Worm (Caenorhabditis elegans) whole organism, L2 larva: ENCODE data around the gene snu-23.

Source experiments
- F13H6.1 ChIP-seq: sonication (generic microtip); optimal IDR thresholded peaks from 2 replicates; lab custom pipeline; 2016; ENCODE audit warnings: missing genetic modification characterization, missing compliant biosample characterization
- R02D3.7 ChIP-seq: fragments of 150-350 bp; optimal IDR thresholded peaks from 2 replicates; lab custom pipeline; 2014; ENCODE audit warnings: missing biosample characterization, missing genetic modification characterization
- Y55F3AM.14 ChIP-seq: fragments of 200-800 bp; sonication (Bioruptor generic); optimal IDR thresholded peaks from 2 replicates; lab custom pipeline; 2018; ENCODE audit warnings: mild to moderate bottlenecking, missing genetic modification characterization, missing compliant biosample characterization
- alr-1 ChIP-seq: fragments of 150-350 bp; optimal IDR thresholded peaks from 2 replicates; lab custom pipeline; 2014; ENCODE audit warnings: missing biosample characterization, missing genetic modification characterization
- aly-2 ChIP-seq: fragments of 150-350 bp; optimal IDR thresholded peaks from 2 replicates; lab custom pipeline; 2014; ENCODE audit warnings: missing biosample characterization, missing genetic modification characterization
- ama-1 ChIP-seq: fragments of 150-350 bp; optimal IDR thresholded peaks from 2 replicates; lab custom pipeline; 2018; ENCODE audit warnings: inconsistent platforms
- blmp-1 ChIP-seq: sonication (generic microtip); optimal IDR thresholded peaks from 2 replicates; lab custom pipeline; 2017; ENCODE audit warnings: missing genetic modification characterization, mild to moderate bottlenecking, missing compliant biosample characterization, antibody characterized with exemption, moderate library complexity; ENCODE audit not compliant: insufficient read depth
- ceh-16 ChIP-seq: fragments of 150-350 bp; optimal IDR thresholded peaks from 2 replicates; lab custom pipeline; 2014; ENCODE audit warnings: missing biosample characterization, missing genetic modification characterization
- ceh-82 ChIP-seq: fragments of 150-350 bp; optimal IDR thresholded peaks from 2 replicates; lab custom pipeline; 2014; ENCODE audit warnings: missing biosample characterization, missing genetic modification characterization
- crh-2 ChIP-seq: sonication (generic microtip); optimal IDR thresholded peaks from 2 replicates; lab custom pipeline; 2017; ENCODE audit warnings: missing biosample characterization, missing genetic modification characterization
- dmd-4 ChIP-seq: sonication (generic microtip); optimal IDR thresholded peaks from 2 replicates; lab custom pipeline; 2017; ENCODE audit warnings: missing biosample characterization, missing genetic modification characterization
- egl-27 ChIP-seq: sonication (generic microtip); optimal IDR thresholded peaks from 3 replicates; lab custom pipeline; 2017; ENCODE audit warnings: missing biosample characterization, missing genetic modification reagents, missing genetic modification characterization
- elt-1 ChIP-seq: fragments of 150-350 bp; optimal IDR thresholded peaks from 2 replicates; lab custom pipeline; 2014; ENCODE audit warnings: missing biosample characterization, missing genetic modification characterization
- elt-3 ChIP-seq: sonication (generic microtip); optimal IDR thresholded peaks from 2 replicates; lab custom pipeline; 2017; ENCODE audit warnings: missing biosample characterization, missing genetic modification characterization
- fos-1 ChIP-seq: fragments of 150-350 bp; optimal IDR thresholded peaks from 2 replicates; lab custom pipeline; 2014; ENCODE audit warnings: missing biosample characterization, missing genetic modification characterization
- lin-13 ChIP-seq: fragments of 150-350 bp; optimal IDR thresholded peaks from 2 replicates; lab custom pipeline; 2014; ENCODE audit warnings: missing biosample characterization, missing genetic modification reagents, missing genetic modification characterization
- lsy-2 ChIP-seq, 2 experiments: fragments of 150-350 bp in 1 of 2; sonication (generic microtip) in 1 of 2; optimal IDR thresholded peaks; 2 replicates each; lab custom pipeline; 2014 to 2017; ENCODE audit warnings: missing biosample characterization in 2 of 2, missing genetic modification characterization in 2 of 2
- mbf-1 ChIP-seq: sonication (generic microtip); optimal IDR thresholded peaks from 2 replicates; lab custom pipeline; 2017; ENCODE audit warnings: missing biosample characterization, missing genetic modification characterization
- mdl-1 ChIP-seq, 2 experiments: fragments of 150-350 bp in 1 of 2; sonication (generic microtip) in 1 of 2; optimal IDR thresholded peaks; 2 replicates each; lab custom pipeline; 2017; ENCODE audit warnings: missing biosample characterization in 2 of 2, missing genetic modification characterization in 2 of 2
- nhr-11 ChIP-seq: fragments of 150-350 bp; optimal IDR thresholded peaks from 2 replicates; lab custom pipeline; 2014; ENCODE audit warnings: missing biosample characterization, missing genetic modification characterization
- nhr-12 ChIP-seq: fragments of 150-350 bp; optimal IDR thresholded peaks from 2 replicates; lab custom pipeline; 2014; ENCODE audit warnings: missing biosample characterization, missing genetic modification characterization
- nhr-129 ChIP-seq: fragments of 150-350 bp; optimal IDR thresholded peaks from 2 replicates; lab custom pipeline; 2014; ENCODE audit warnings: missing biosample characterization, missing genetic modification characterization
- nhr-21 ChIP-seq: fragments of 150-350 bp; optimal IDR thresholded peaks from 2 replicates; lab custom pipeline; 2014; ENCODE audit warnings: missing biosample characterization, missing genetic modification characterization
- nhr-23 ChIP-seq: fragments of 150-350 bp; optimal IDR thresholded peaks from 2 replicates; lab custom pipeline; 2014; ENCODE audit warnings: missing biosample characterization, missing genetic modification reagents, missing genetic modification characterization
- nhr-25 ChIP-seq: fragments of 150-350 bp; sonication (generic microtip); optimal IDR thresholded peaks from 3 replicates; lab custom pipeline; 2014; ENCODE audit warnings: missing biosample characterization, missing genetic modification characterization
- nhr-6 ChIP-seq: fragments of 150-350 bp; optimal IDR thresholded peaks from 2 replicates; lab custom pipeline; 2014; ENCODE audit warnings: missing biosample characterization, missing genetic modification characterization
- nhr-77 ChIP-seq: fragments of 150-350 bp; optimal IDR thresholded peaks from 2 replicates; lab custom pipeline; 2014; ENCODE audit warnings: missing biosample characterization, missing genetic modification characterization
- skn-1 ChIP-seq: sonication (generic microtip); optimal IDR thresholded peaks from 2 replicates; lab custom pipeline; 2017; ENCODE audit warnings: missing biosample characterization, missing genetic modification characterization
- sma-3 ChIP-seq: sonication (generic microtip); optimal IDR thresholded peaks from 2 replicates; lab custom pipeline; 2016; ENCODE audit warnings: missing genetic modification reagents, missing genetic modification characterization, missing compliant biosample characterization
- unc-39 ChIP-seq: fragments of 150-350 bp; optimal IDR thresholded peaks from 2 replicates; lab custom pipeline; 2014; ENCODE audit warnings: missing biosample characterization, missing genetic modification characterization
- unc-55 ChIP-seq: fragments of 150-350 bp; sonication (generic microtip); optimal IDR thresholded peaks from 3 replicates; lab custom pipeline; 2014; ENCODE audit warnings: missing biosample characterization, missing genetic modification reagents, missing genetic modification characterization
- unc-62 ChIP-seq: fragments of 150-350 bp; optimal IDR thresholded peaks from 2 replicates; lab custom pipeline; 2014; ENCODE audit warnings: missing biosample characterization, missing genetic modification reagents, missing genetic modification characterization
- ztf-4 ChIP-seq: fragments of 150-350 bp; optimal IDR thresholded peaks from 2 replicates; lab custom pipeline; 2014; ENCODE audit warnings: missing biosample characterization, missing genetic modification characterization

The snu-23 gene

DNA sequence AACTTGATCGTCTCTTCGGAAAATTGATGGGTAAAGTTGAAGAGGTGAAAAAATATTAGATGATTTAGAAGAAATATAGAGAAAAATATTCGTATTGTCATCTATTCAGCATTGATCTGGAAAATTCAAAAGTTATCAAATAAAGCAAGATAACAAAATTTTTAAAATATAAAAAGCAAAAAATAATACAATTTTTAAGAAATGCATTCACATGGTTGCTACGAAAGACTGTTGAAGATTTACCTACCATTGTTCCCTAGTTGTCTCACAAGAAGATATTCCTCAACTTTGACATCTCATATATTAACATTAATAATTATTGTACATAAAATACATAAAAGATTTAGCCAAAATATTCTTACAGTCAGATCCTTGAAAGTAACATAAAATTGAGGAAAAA is 15.6 kb downstream of the snu-23 start, which contains the start of gene cdh-3:
Gene cdh-3, minus strand, starts transcription at position 101 of the 400 bp plus-strand sequence.
- no peak for TF ChIP-seq nhr-21 (tag; lab: Kevin White, UChicago)
- no peak for TF ChIP-seq mdl-1 (tag; optimal IDR thresholded peaks at IDR 0.05; lab: Kevin White, UChicago)
- TF ChIP-seq R02D3.7 = no peak
- TF ChIP-seq nhr-23 (tag; lab: Kevin White, UChicago) = no peak
- TF ChIP-seq F13H6.1 (tag; lab: Kevin White, UChicago) = no peak
- no peak for TF ChIP-seq alr-1 (tag; lab: Kevin White, UChicago)
- no peak for TF ChIP-seq elt-1 (tag; lab: Kevin White, UChicago)
- TF ChIP-seq lin-13 (GFP tag; lab: Kevin White, UChicago) = no peak
- TF ChIP-seq, all 48 proteins: peak for 0

DNA sequence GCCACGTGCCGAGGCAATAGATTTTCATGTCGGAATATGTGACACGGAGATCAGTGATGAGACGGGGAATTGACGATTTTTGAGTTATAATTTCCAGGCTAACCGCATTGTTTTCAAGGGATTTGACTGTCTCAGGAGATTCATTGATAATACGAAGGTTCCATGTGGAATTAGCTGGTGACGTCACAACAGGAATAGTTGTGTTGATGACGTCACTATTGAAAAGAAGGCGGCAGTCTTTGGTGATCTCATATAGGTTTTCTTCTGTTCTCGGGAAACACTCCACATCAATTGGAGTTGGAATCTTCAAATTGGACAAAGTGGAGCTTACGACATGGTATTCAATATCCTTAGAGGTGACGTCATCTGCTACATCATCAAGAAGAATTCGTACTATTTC is 26.7 kb downstream of the snu-23 start:
- no peak for TF ChIP-seq ceh-82
- no peak for TF ChIP-seq nhr-11 (tag; lab: Kevin White, UChicago)
- no peak for TF ChIP-seq sma-3 (GFP tag; lab: Kevin White, UChicago)
- TF ChIP-seq nhr-12 (tag; lab: Kevin White, UChicago) = no peak
- no peak for TF ChIP-seq nhr-23 (tag; lab: Kevin White, UChicago)
- no peak for TF ChIP-seq ama-1 (lab: Kevin White, UChicago)
- no peak for TF ChIP-seq nhr-129 (tag; lab: Kevin White, UChicago)
- no peak for TF ChIP-seq Y55F3AM.14
- TF ChIP-seq nhr-21 (tag; lab: Kevin White, UChicago) = no peak
- TF ChIP-seq unc-62 = no peak
- TF ChIP-seq lin-13 (GFP tag; lab: Kevin White, UChicago) = no peak
- TF ChIP-seq fos-1 (tag; lab: Kevin White, UChicago) = no peak
- TF ChIP-seq mbf-1 = no peak
- no peak for TF ChIP-seq aly-2 (tag; lab: Kevin White, UChicago)

DNA sequence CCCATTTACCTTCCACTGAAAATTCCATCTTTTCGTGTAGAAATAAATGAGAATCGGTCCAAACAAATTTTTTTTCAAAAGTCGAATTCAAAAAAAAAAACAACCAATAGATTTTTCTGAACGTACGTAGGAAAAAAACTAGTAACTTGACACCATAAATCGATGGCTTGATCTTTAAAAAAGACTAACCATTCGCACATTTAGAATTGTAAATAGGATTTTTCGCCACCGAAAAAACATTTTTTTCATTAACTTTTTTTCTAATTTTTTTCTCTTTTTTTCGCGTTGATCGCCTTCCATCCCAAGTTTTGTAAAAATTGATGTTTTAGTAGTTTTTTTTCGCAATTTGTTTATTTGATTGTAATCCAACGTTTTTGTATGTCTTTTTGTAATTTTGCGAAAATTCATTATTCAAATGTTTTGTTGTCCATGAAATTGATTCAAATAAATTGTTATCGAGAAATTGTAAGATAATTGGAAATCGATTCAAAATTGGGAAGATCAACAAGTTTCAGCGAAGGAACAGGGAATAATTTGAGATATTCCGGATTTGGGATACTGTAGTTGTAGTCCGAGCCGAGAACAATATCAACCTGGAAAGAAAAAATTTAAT is 32.2 kb downstream of the snu-23 start:
- peak; percentile 25 for TF ChIP-seq ztf-4
- no peak for TF ChIP-seq egl-27 (tag; lab: Kevin White, UChicago)
- TF ChIP-seq skn-1 (tag; lab: Kevin White, UChicago) = no peak

DNA sequence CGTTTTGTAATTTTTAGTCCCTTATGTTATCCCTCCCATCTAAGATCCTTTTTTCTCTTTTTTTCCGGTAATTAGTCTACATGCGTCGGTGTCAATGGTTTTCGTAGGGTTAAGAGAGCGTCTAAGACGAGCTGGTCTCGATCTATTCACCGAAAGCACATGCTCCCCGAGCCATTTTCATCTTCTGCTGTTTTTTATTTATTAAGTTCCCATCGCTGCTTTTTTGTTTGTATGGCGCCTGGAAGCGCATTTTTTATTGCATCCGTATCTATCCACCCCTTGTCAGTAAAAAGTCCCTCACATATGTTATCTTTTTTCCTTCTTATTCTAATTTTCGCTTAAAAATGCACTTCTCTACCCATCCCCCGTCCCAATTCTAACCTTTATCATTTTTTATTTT is 33.1 kb downstream of the snu-23 start:
- TF ChIP-seq unc-39 (tag; lab: Kevin White, UChicago) (no peak), elt-1 (tag; lab: Kevin White, UChicago) (no peak), Y55F3AM.14 (peak; percentile 20), nhr-21 (tag; lab: Kevin White, UChicago) (peak; percentile 12), nhr-129 (tag; lab: Kevin White, UChicago) (no peak)

DNA sequence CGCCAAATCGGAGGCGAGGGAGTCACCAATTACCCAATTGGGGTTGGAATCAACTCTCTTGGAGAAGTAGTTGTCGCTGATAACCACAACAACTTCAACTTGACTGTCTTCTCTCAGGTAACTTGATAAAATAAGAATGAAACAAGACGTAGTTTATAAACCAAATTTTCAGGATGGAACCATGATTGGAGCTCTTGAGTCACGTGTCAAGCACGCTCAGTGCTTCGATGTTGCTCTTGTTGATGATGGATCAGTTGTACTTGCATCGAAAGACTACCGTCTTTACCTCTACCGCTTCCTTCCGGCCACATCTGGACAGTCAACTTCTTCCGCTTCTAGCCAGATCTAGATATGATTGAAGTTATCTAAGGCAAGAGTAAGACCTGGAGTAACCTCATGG is 33.9 kb downstream of the snu-23 start:
- TF ChIP-seq nhr-77 (tag; lab: Kevin White, UChicago) = no peak

DNA sequence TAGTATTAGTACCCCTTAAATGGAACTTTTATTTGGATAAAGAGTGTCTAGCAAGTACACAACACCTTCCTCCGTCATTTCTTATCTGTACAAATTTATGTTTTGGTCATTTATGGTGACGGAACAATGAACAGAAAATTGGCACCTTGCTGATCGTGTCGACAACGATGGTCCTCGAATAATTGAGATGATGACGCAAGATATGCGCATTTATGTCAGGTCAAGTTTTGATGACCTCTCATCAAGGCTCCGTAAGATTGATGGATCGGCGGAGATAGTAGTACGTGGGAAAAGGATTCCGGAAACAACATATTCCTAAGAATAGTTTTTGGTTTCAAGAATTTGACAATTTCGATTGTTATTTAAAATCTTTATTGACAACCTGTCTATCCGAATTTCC is 35.8 kb downstream of the snu-23 start:
- TF ChIP-seq unc-55 (GFP tag; lab: Kevin White, UChicago) (no peak), ceh-16 (tag; lab: Kevin White, UChicago) (no peak), alr-1 (tag; lab: Kevin White, UChicago) (no peak), blmp-1 (tag; lab: Kevin White, UChicago) (no peak), mdl-1 (tag; optimal IDR thresholded peaks at IDR 0.05; lab: Kevin White, UChicago) (no peak), lsy-2 (tag; optimal IDR thresholded peaks at IDR 0.05; lab: Kevin White, UChicago) (no peak), dmd-4 (tag; lab: Kevin White, UChicago) (no peak), mbf-1 (no peak), skn-1 (tag; lab: Kevin White, UChicago) (no peak), F13H6.1 (tag; lab: Kevin White, UChicago) (no peak), nhr-23 (tag; lab: Kevin White, UChicago) (no peak), nhr-21 (tag; lab: Kevin White, UChicago) (no peak), nhr-6 (tag; lab: Kevin White, UChicago) (no peak), sma-3 (GFP tag; lab: Kevin White, UChicago) (no peak), nhr-11 (tag; lab: Kevin White, UChicago) (no peak), crh-2 (tag; lab: Kevin White, UChicago) (no peak), unc-62 (no peak), nhr-25 (no peak), elt-3 (no peak), unc-39 (tag; lab: Kevin White, UChicago) (no peak)
